Fruit fly (Drosophila melanogaster) whole organism, embryonic: ENCODE results near the gene Art9.

Experiments used
- ATbp ChIP-seq: fragments of 200-800 bp; sonication (Bioruptor generic); optimal IDR thresholded peaks from 2 replicates; lab custom pipeline; 2017; ENCODE audit warnings: missing biosample characterization, mild to moderate bottlenecking, missing genetic modification characterization, missing genetic modification reagents
- Ada2b ChIP-seq: fragments of 200-800 bp; sonication (Bioruptor generic); IDR thresholded peaks from 2 replicates; pipeline ENCODE4 v1.3.6; 2022; ENCODE audit warnings: missing biosample characterization, missing genetic modification characterization
- B-H2 ChIP-seq: fragments of 200-800 bp; sonication (Bioruptor generic); optimal IDR thresholded peaks from 2 replicates; lab custom pipeline; 2018; ENCODE audit warnings: missing biosample characterization, mild to moderate bottlenecking, missing genetic modification characterization
- CG10147 ChIP-seq: fragments of 200-800 bp; sonication (Bioruptor generic); optimal IDR thresholded peaks from 2 replicates; lab custom pipeline; 2019; ENCODE audit warnings: missing biosample characterization, mild to moderate bottlenecking, missing genetic modification characterization, moderate library complexity
- CG10267 ChIP-seq: fragments of 200-800 bp; sonication (Bioruptor generic); optimal IDR thresholded peaks from 2 replicates; lab custom pipeline; 2018; ENCODE audit warnings: missing biosample characterization, mild to moderate bottlenecking, missing genetic modification characterization, moderate library complexity
- CG12071 ChIP-seq: fragments of 200-800 bp; sonication (Bioruptor generic); optimal IDR thresholded peaks from 3 replicates; lab custom pipeline; 2018; ENCODE audit warnings: missing biosample characterization, mild to moderate bottlenecking, missing genetic modification characterization
- CG12744 ChIP-seq: fragments of 200-800 bp; sonication (Bioruptor generic); optimal IDR thresholded peaks from 2 replicates; lab custom pipeline; 2016; ENCODE audit warnings: missing biosample characterization, missing genetic modification characterization
- CG14050 ChIP-seq: fragments of 200-800 bp; sonication (Bioruptor generic); IDR thresholded peaks from 3 replicates; pipeline ENCODE4 v1.3.6; 2022; ENCODE audit warnings: missing biosample characterization, missing genetic modification characterization
- CG14441 ChIP-seq: fragments of 200-800 bp; sonication (Bioruptor generic); IDR thresholded peaks from 2 replicates; pipeline ENCODE4 v1.3.6; 2022; ENCODE audit warnings: missing biosample characterization, missing genetic modification characterization
- CG15269 ChIP-seq: fragments of 200-800 bp; sonication (Bioruptor generic); optimal IDR thresholded peaks from 2 replicates; lab custom pipeline; 2018; ENCODE audit warnings: missing biosample characterization, mild to moderate bottlenecking, missing genetic modification characterization, moderate library complexity
- CG16779 ChIP-seq: fragments of 200-800 bp; sonication (Bioruptor generic); IDR thresholded peaks from 2 replicates; pipeline ENCODE4 v1.3.6; 2022; ENCODE audit warnings: missing biosample characterization, missing genetic modification characterization
- CG17829 ChIP-seq: fragments of 200-800 bp; optimal IDR thresholded peaks from 2 replicates; lab custom pipeline; 2019; ENCODE audit warnings: missing biosample characterization, mild to moderate bottlenecking, missing genetic modification characterization, moderate library complexity
- CG2120 ChIP-seq: fragments of 200-800 bp; sonication (Bioruptor generic); optimal IDR thresholded peaks from 3 replicates; lab custom pipeline; 2016; ENCODE audit warnings: missing biosample characterization, missing genetic modification characterization
- CG30431 ChIP-seq: fragments of 200-800 bp; sonication (Bioruptor generic); optimal IDR thresholded peaks from 2 replicates; lab custom pipeline; 2017; ENCODE audit warnings: missing biosample characterization, missing genetic modification characterization
- CG32767 ChIP-seq: fragments of 200-800 bp; sonication (Bioruptor generic); IDR thresholded peaks from 2 replicates; pipeline ENCODE4 v1.3.6; 2022; ENCODE audit warnings: missing biosample characterization, missing genetic modification characterization
- CG3281 ChIP-seq: fragments of 200-800 bp; sonication (Bioruptor generic); optimal IDR thresholded peaks from 3 replicates; lab custom pipeline; 2017; ENCODE audit warnings: missing biosample characterization, mild to moderate bottlenecking, missing genetic modification characterization
- CG42726 ChIP-seq: fragments of 200-800 bp; sonication (Bioruptor generic); IDR thresholded peaks from 2 replicates; pipeline ENCODE4 v1.3.6; 2022; ENCODE audit warnings: missing biosample characterization, missing genetic modification characterization; ENCODE audit not compliant: partially characterized antibody
- CG4424 ChIP-seq: fragments of 200-800 bp; sonication (Bioruptor generic); optimal IDR thresholded peaks from 3 replicates; lab custom pipeline; 2016; ENCODE audit warnings: missing biosample characterization, missing genetic modification characterization
- CG6175 ChIP-seq: fragments of 200-800 bp; sonication (Bioruptor generic); IDR thresholded peaks from 3 replicates; pipeline ENCODE4 v1.3.6; 2022; ENCODE audit warnings: missing biosample characterization, missing genetic modification characterization
- CG6683 ChIP-seq: fragments of 200-800 bp; sonication (Bioruptor generic); optimal IDR thresholded peaks from 2 replicates; lab custom pipeline; 2017; ENCODE audit warnings: missing biosample characterization, mild to moderate bottlenecking, missing genetic modification characterization, missing genetic modification reagents
- CG7357 ChIP-seq: fragments of 200-800 bp; sonication (Bioruptor generic); IDR thresholded peaks from 3 replicates; pipeline ENCODE4 v1.3.6; 2022; ENCODE audit warnings: missing biosample characterization, missing genetic modification characterization
- CG7786 ChIP-seq: fragments of 200-800 bp; sonication (Bioruptor generic); optimal IDR thresholded peaks from 2 replicates; lab custom pipeline; 2016; ENCODE audit warnings: missing biosample characterization, missing genetic modification characterization
- CG7963 ChIP-seq: fragments of 200-800 bp; sonication (Bioruptor generic); IDR thresholded peaks from 3 replicates; pipeline ENCODE4 v1.3.6; 2022; ENCODE audit warnings: missing biosample characterization, missing genetic modification characterization; ENCODE audit not compliant: partially characterized antibody
- CG8359 ChIP-seq: fragments of 200-800 bp; sonication (Bioruptor generic); optimal IDR thresholded peaks from 2 replicates; lab custom pipeline; 2017; ENCODE audit warnings: missing biosample characterization, mild to moderate bottlenecking, missing genetic modification characterization, borderline replicate concordance
- CG8388 ChIP-seq: fragments of 200-800 bp; sonication (Bioruptor generic); optimal IDR thresholded peaks from 2 replicates; lab custom pipeline; 2019; ENCODE audit warnings: missing biosample characterization, mild to moderate bottlenecking, missing genetic modification characterization, moderate library complexity
- CG9727 ChIP-seq: fragments of 200-800 bp; sonication (Bioruptor generic); optimal IDR thresholded peaks from 3 replicates; lab custom pipeline; 2017; ENCODE audit warnings: missing biosample characterization, mild to moderate bottlenecking, missing genetic modification characterization
- CG9797 ChIP-seq: fragments of 200-800 bp; sonication (Bioruptor generic); optimal IDR thresholded peaks from 3 replicates; lab custom pipeline; 2018; ENCODE audit warnings: missing biosample characterization, mild to moderate bottlenecking, missing genetic modification characterization
- CHES-1-like ChIP-seq: fragments of 200-800 bp; sonication (Bioruptor generic); optimal IDR thresholded peaks from 2 replicates; lab custom pipeline; 2016; ENCODE audit warnings: missing biosample characterization, missing genetic modification characterization
- CoRest ChIP-seq: fragments of 200-800 bp; sonication (Bioruptor generic); optimal IDR thresholded peaks from 3 replicates; lab custom pipeline; 2018; ENCODE audit warnings: missing biosample characterization, mild to moderate bottlenecking, missing genetic modification characterization, moderate library complexity
- D19A ChIP-seq: fragments of 200-800 bp; optimal IDR thresholded peaks from 3 replicates; lab custom pipeline; 2019; ENCODE audit warnings: missing biosample characterization, mild to moderate bottlenecking, missing genetic modification characterization, moderate library complexity
- Gsc ChIP-seq: fragments of 200-800 bp; sonication (Bioruptor generic); IDR thresholded peaks from 2 replicates; pipeline ENCODE4 v1.3.6; 2022; ENCODE audit warnings: missing biosample characterization, missing genetic modification characterization
- Hand ChIP-seq: fragments of 200-800 bp; sonication (Bioruptor generic); optimal IDR thresholded peaks from 2 replicates; lab custom pipeline; 2017; ENCODE audit warnings: mild to moderate bottlenecking, missing biosample characterization, missing genetic modification reagents, missing genetic modification characterization
- Hr39 ChIP-seq: fragments of >200 bp; optimal IDR thresholded peaks from 2 replicates; lab custom pipeline; 2017
- Jarid2 ChIP-seq: fragments of 200-800 bp; sonication (Bioruptor generic); optimal IDR thresholded peaks from 3 replicates; lab custom pipeline; 2017; ENCODE audit warnings: mild to moderate bottlenecking, missing biosample characterization, missing genetic modification reagents, missing genetic modification characterization
- Kr ChIP-seq: fragments of 200-800 bp; sonication (Bioruptor generic); optimal IDR thresholded peaks from 2 replicates; lab custom pipeline; 2017; ENCODE audit warnings: missing biosample characterization, mild to moderate bottlenecking, missing genetic modification characterization
- Mad ChIP-seq: fragments of 200-800 bp; sonication (Bioruptor generic); optimal IDR thresholded peaks from 2 replicates; lab custom pipeline; 2016; ENCODE audit warnings: missing biosample characterization, missing genetic modification characterization
- Xrp1 ChIP-seq: fragments of 200-800 bp; sonication (Bioruptor generic); IDR thresholded peaks from 2 replicates; pipeline ENCODE4 v1.3.6; 2022; ENCODE audit warnings: missing biosample characterization, missing genetic modification characterization
- aop ChIP-seq: fragments of 200-800 bp; sonication (Bioruptor generic); IDR thresholded peaks from 2 replicates; pipeline ENCODE4 v1.3.6; 2022; ENCODE audit warnings: missing biosample characterization, missing genetic modification characterization
- bcd ChIP-seq: fragments of 200-800 bp; sonication (Bioruptor generic); optimal IDR thresholded peaks from 2 replicates; lab custom pipeline; 2017; ENCODE audit warnings: missing biosample characterization, mild to moderate bottlenecking, missing genetic modification characterization
- dati ChIP-seq: fragments of 200-800 bp; sonication (Bioruptor generic); IDR thresholded peaks from 2 replicates; pipeline ENCODE4 v1.3.6; 2022; ENCODE audit warnings: missing biosample characterization, missing genetic modification characterization
- fd64A ChIP-seq: fragments of 200-800 bp; sonication (Bioruptor generic); optimal IDR thresholded peaks from 3 replicates; lab custom pipeline; 2018; ENCODE audit warnings: missing biosample characterization, mild to moderate bottlenecking, missing genetic modification characterization
- ftz-f1 ChIP-seq: fragments of 200-800 bp; sonication (Bioruptor generic); optimal IDR thresholded peaks from 2 replicates; lab custom pipeline; 2016; ENCODE audit warnings: missing biosample characterization, missing genetic modification characterization
- gce ChIP-seq: fragments of 200-800 bp; sonication (Bioruptor generic); IDR thresholded peaks from 3 replicates; pipeline ENCODE4 v1.3.6; 2022; ENCODE audit warnings: missing biosample characterization, missing genetic modification characterization
- kni ChIP-seq: fragments of 200-800 bp; sonication (Bioruptor generic); optimal IDR thresholded peaks from 3 replicates; lab custom pipeline; 2017; ENCODE audit warnings: mild to moderate bottlenecking, missing biosample characterization, missing genetic modification reagents, missing genetic modification characterization
- lov ChIP-seq, 2 experiments: fragments of 200-800 bp in 1 of 2; fragments of >200 bp in 1 of 2; sonication (Bioruptor generic) in 1 of 2; IDR thresholded peaks in 1 of 2; optimal IDR thresholded peaks in 1 of 2; 2 replicates in 1 of 2; 3 replicates in 1 of 2; pipeline versions ENCODE4 v1.3.6 to Lab custom; 2017 to 2022; ENCODE audit warnings: missing biosample characterization in 1 of 2, missing genetic modification characterization in 1 of 2
- pan ChIP-seq, 4 experiments: fragments of >200 bp in 3 of 4; fragments of 200-800 bp in 1 of 4; sonication (Bioruptor generic) in 1 of 4; optimal IDR thresholded peaks in 3 of 4; IDR thresholded peaks in 1 of 4; 2 replicates each; pipeline versions ENCODE4 v1.3.6 to Lab custom; 2017 to 2022; ENCODE audit warnings: missing biosample characterization in 2 of 4, missing genetic modification characterization in 2 of 4, mixed read lengths in 1 of 4
- sqz ChIP-seq: fragments of 200-800 bp; sonication (Bioruptor generic); optimal IDR thresholded peaks from 3 replicates; lab custom pipeline; 2018; ENCODE audit warnings: missing biosample characterization, mild to moderate bottlenecking, missing genetic modification characterization

The Art9 gene

DNA sequence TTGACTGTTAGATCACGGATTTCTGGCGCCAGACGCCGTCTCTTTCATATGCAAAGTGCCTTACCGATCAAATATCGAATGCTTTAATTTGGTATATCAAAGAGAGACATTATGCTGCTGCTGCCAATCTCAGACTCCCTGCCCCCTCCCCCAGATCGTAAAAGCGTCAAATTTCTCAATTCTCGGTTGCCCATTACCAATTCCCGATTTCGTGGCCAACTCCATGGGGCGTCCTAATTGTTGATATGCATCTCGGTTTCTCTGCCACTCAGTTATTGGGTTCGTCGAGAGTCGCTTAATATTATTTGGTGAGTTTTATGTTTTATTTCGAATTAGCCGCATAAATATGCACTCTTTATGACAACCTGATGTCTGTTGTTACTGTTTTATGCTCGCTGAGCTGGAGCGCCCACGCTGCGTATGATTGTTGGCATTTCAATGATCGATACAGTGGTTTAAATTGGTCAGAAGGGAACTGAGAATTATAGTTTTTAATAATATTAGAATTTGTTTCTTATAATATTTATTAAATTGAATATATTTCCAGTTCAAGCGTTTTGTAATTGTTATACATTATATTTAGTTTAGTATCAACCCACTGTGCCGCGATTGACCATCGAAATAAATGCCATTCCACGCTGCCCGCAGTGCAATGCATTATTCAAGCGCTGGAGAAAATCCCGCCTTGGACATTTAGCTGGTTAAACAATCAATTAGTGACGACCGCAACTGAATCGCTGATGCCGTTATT is 35.7 kb downstream of the Art9 start (continued):
- TF ChIP-seq CG42726, result no peak
- no peak for TF ChIP-seq sqz (GFP tag; lab: Kevin White, UChicago)
- peak; percentile 50 for TF ChIP-seq kni (GFP tag; lab: Kevin White, UChicago)
- TF ChIP-seq CG30431, result no peak
- no peak for TF ChIP-seq pan (optimal IDR thresholded peaks at IDR 0.05; lab: Kevin White, UChicago)
- peak in 1 of 2 experiments; percentile 58 for TF ChIP-seq pan (GFP tag; optimal IDR thresholded peaks at IDR 0.05 in 1 of 2, IDR thresholded peaks at IDR 0.05 in 1 of 2)
- no peak for TF ChIP-seq B-H2 (GFP tag; lab: Kevin White, UChicago)
- no peak for TF ChIP-seq CG2120 (GFP tag; lab: Kevin White, UChicago)
- no peak for TF ChIP-seq Kr (GFP tag; lab: Kevin White, UChicago)
- TF ChIP-seq CG14441 (GFP tag; lab: Robert Waterston, UW), result peak; percentile 32; the same call in 1 of the 2 replicates
- peak; percentile 46 for TF ChIP-seq CG8388 (GFP tag; lab: Kevin White, UChicago)
- peak; percentile 2 for TF ChIP-seq CG8359 (GFP tag; lab: Kevin White, UChicago)
- no peak for TF ChIP-seq lov (optimal IDR thresholded peaks at IDR 0.05; lab: Kevin White, UChicago)
- TF ChIP-seq lov (GFP tag; IDR thresholded peaks at IDR 0.05; lab: Robert Waterston, UW), result no peak
- TF ChIP-seq CG7786 (GFP tag; lab: Kevin White, UChicago), result no peak
- TF ChIP-seq CG10147 (GFP tag; lab: Kevin White, UChicago), result no peak
- no peak for TF ChIP-seq CG4424
- no peak for TF ChIP-seq CG7357 (GFP tag; lab: Robert Waterston, UW)
- no peak for TF ChIP-seq CHES-1-like (GFP tag; lab: Kevin White, UChicago)
- TF ChIP-seq Ada2b (GFP tag; lab: Robert Waterston, UW), result peak; percentile 39; the same call in 1 of the 2 replicates
- no peak for TF ChIP-seq Hr39 (lab: Kevin White, UChicago)
- peak; percentile 51 for TF ChIP-seq ATbp (GFP tag; lab: Kevin White, UChicago)
- peak; percentile 28 for TF ChIP-seq CoRest (tag; lab: Kevin White, UChicago)
- TF ChIP-seq bcd (GFP tag; lab: Kevin White, UChicago), result no peak
- no peak for TF ChIP-seq Mad (GFP tag; lab: Kevin White, UChicago)
- TF ChIP-seq aop (GFP tag; lab: Robert Waterston, UW), result no peak
- TF ChIP-seq CG6683 (GFP tag; lab: Kevin White, UChicago), result no peak
- TF ChIP-seq CG9727 (GFP tag; lab: Kevin White, UChicago), result peak; percentile 44
- TF ChIP-seq dati (GFP tag; lab: Robert Waterston, UW), result 0 out of 2 replicates have a peak, but pooled peaks have one; percentile 6
- TF ChIP-seq gce (GFP tag; lab: Robert Waterston, UW), result peak; percentile 22; the same call in 1 of the 3 replicates
- peak; percentile 56 for TF ChIP-seq CG17829 (tag; lab: Kevin White, UChicago)
- no peak for TF ChIP-seq CG6175 (GFP tag; lab: Robert Waterston, UW)
- no peak for TF ChIP-seq CG16779 (GFP tag; lab: Robert Waterston, UW)
- no peak for TF ChIP-seq ftz-f1 (GFP tag; lab: Kevin White, UChicago)
- TF ChIP-seq fd64A (GFP tag; lab: Kevin White, UChicago), result no peak
- TF ChIP-seq CG14050 (GFP tag; lab: Robert Waterston, UW), result 0 out of 3 replicates have a peak, but pooled peaks have one; percentile 27
- TF ChIP-seq Hand, result no peak
- peak; percentile 45 for TF ChIP-seq CG10267 (tag; lab: Kevin White, UChicago)
- TF ChIP-seq CG32767, result peak; percentile 44; the same call in 1 of the 2 replicates
- no peak for TF ChIP-seq CG12744 (GFP tag; lab: Kevin White, UChicago)
- no peak for TF ChIP-seq CG7963 (GFP tag; lab: Robert Waterston, UW)
- no peak for TF ChIP-seq Jarid2
- TF ChIP-seq Xrp1 (GFP tag; lab: Robert Waterston, UW), result peak; percentile 68; the same call in 1 of the 2 replicates
- no peak for TF ChIP-seq CG3281 (GFP tag; lab: Kevin White, UChicago)
- TF ChIP-seq D19A (tag; lab: Kevin White, UChicago), result peak; percentile 51
- no peak for TF ChIP-seq CG12071 (GFP tag; lab: Kevin White, UChicago)
- TF ChIP-seq CG15269 (tag; lab: Kevin White, UChicago), result peak; percentile 53
- TF ChIP-seq Gsc (GFP tag; lab: Robert Waterston, UW), result 0 out of 2 replicates have a peak, but pooled peaks have one; percentile 27
- no peak for TF ChIP-seq CG9797 (GFP tag; lab: Kevin White, UChicago)
